Worm (Caenorhabditis elegans) whole organism, L2 larva: ENCODE results near the gene zzz-1.

Experiments
- C34F6.9 ChIP-seq: fragments of 150-350 bp; optimal IDR thresholded peaks from 2 replicates; lab custom pipeline; 2014; ENCODE audit warnings: missing biosample characterization, missing genetic modification characterization
- F13H6.1 ChIP-seq: sonication (generic microtip); optimal IDR thresholded peaks from 2 replicates; lab custom pipeline; 2016; ENCODE audit warnings: missing genetic modification characterization, missing compliant biosample characterization
- Y55F3AM.14 ChIP-seq: fragments of 200-800 bp; sonication (Bioruptor generic); optimal IDR thresholded peaks from 2 replicates; lab custom pipeline; 2018; ENCODE audit warnings: mild to moderate bottlenecking, missing genetic modification characterization, missing compliant biosample characterization
- ZK546.5 ChIP-seq: sonication (generic microtip); optimal IDR thresholded peaks from 2 replicates; lab custom pipeline; 2017; ENCODE audit warnings: missing biosample characterization, missing genetic modification characterization
- alr-1 ChIP-seq: fragments of 150-350 bp; optimal IDR thresholded peaks from 2 replicates; lab custom pipeline; 2014; ENCODE audit warnings: missing biosample characterization, missing genetic modification characterization
- ama-1 ChIP-seq: fragments of 150-350 bp; optimal IDR thresholded peaks from 2 replicates; lab custom pipeline; 2018; ENCODE audit warnings: inconsistent platforms
- blmp-1 ChIP-seq: sonication (generic microtip); optimal IDR thresholded peaks from 2 replicates; lab custom pipeline; 2017; ENCODE audit warnings: missing genetic modification characterization, mild to moderate bottlenecking, missing compliant biosample characterization, antibody characterized with exemption, moderate library complexity; ENCODE audit not compliant: insufficient read depth
- crh-2 ChIP-seq: sonication (generic microtip); optimal IDR thresholded peaks from 2 replicates; lab custom pipeline; 2017; ENCODE audit warnings: missing biosample characterization, missing genetic modification characterization
- egl-27 ChIP-seq: sonication (generic microtip); optimal IDR thresholded peaks from 3 replicates; lab custom pipeline; 2017; ENCODE audit warnings: missing biosample characterization, missing genetic modification reagents, missing genetic modification characterization
- elt-1 ChIP-seq: fragments of 150-350 bp; optimal IDR thresholded peaks from 2 replicates; lab custom pipeline; 2014; ENCODE audit warnings: missing biosample characterization, missing genetic modification characterization
- fos-1 ChIP-seq: fragments of 150-350 bp; optimal IDR thresholded peaks from 2 replicates; lab custom pipeline; 2014; ENCODE audit warnings: missing biosample characterization, missing genetic modification characterization
- gmeb-1 ChIP-seq: fragments of 150-350 bp; optimal IDR thresholded peaks from 2 replicates; lab custom pipeline; 2014; ENCODE audit warnings: missing biosample characterization, missing genetic modification characterization
- lin-13 ChIP-seq: fragments of 150-350 bp; optimal IDR thresholded peaks from 2 replicates; lab custom pipeline; 2014; ENCODE audit warnings: missing biosample characterization, missing genetic modification reagents, missing genetic modification characterization
- lin-39 ChIP-seq: fragments of 150-350 bp; optimal IDR thresholded peaks from 2 replicates; lab custom pipeline; 2014; ENCODE audit warnings: missing biosample characterization, missing genetic modification reagents, missing genetic modification characterization
- lsy-2 ChIP-seq, 2 experiments: fragments of 150-350 bp in 1 of 2; sonication (generic microtip) in 1 of 2; optimal IDR thresholded peaks; 2 replicates each; lab custom pipeline; 2014 to 2017; ENCODE audit warnings: missing biosample characterization in 2 of 2, missing genetic modification characterization in 2 of 2
- mbf-1 ChIP-seq: sonication (generic microtip); optimal IDR thresholded peaks from 2 replicates; lab custom pipeline; 2017; ENCODE audit warnings: missing biosample characterization, missing genetic modification characterization
- nhr-11 ChIP-seq: fragments of 150-350 bp; optimal IDR thresholded peaks from 2 replicates; lab custom pipeline; 2014; ENCODE audit warnings: missing biosample characterization, missing genetic modification characterization
- nhr-12 ChIP-seq: fragments of 150-350 bp; optimal IDR thresholded peaks from 2 replicates; lab custom pipeline; 2014; ENCODE audit warnings: missing biosample characterization, missing genetic modification characterization
- nhr-129 ChIP-seq: fragments of 150-350 bp; optimal IDR thresholded peaks from 2 replicates; lab custom pipeline; 2014; ENCODE audit warnings: missing biosample characterization, missing genetic modification characterization
- nhr-6 ChIP-seq: fragments of 150-350 bp; optimal IDR thresholded peaks from 2 replicates; lab custom pipeline; 2014; ENCODE audit warnings: missing biosample characterization, missing genetic modification characterization
- nhr-77 ChIP-seq: fragments of 150-350 bp; optimal IDR thresholded peaks from 2 replicates; lab custom pipeline; 2014; ENCODE audit warnings: missing biosample characterization, missing genetic modification characterization
- sma-3 ChIP-seq: sonication (generic microtip); optimal IDR thresholded peaks from 2 replicates; lab custom pipeline; 2016; ENCODE audit warnings: missing genetic modification reagents, missing genetic modification characterization, missing compliant biosample characterization
- sma-9 ChIP-seq, 2 experiments: fragments of 150-350 bp in 1 of 2; sonication (generic microtip) in 1 of 2; optimal IDR thresholded peaks; 2 replicates each; lab custom pipeline; 2014 to 2016; ENCODE audit warnings: missing genetic modification characterization in 2 of 2, mild to moderate bottlenecking in 1 of 2, missing biosample characterization in 1 of 2, missing compliant biosample characterization in 1 of 2, missing genetic modification reagents in 1 of 2, moderate library complexity in 1 of 2
- unc-55 ChIP-seq: fragments of 150-350 bp; sonication (generic microtip); optimal IDR thresholded peaks from 3 replicates; lab custom pipeline; 2014; ENCODE audit warnings: missing biosample characterization, missing genetic modification reagents, missing genetic modification characterization
- unc-62 ChIP-seq: fragments of 150-350 bp; optimal IDR thresholded peaks from 2 replicates; lab custom pipeline; 2014; ENCODE audit warnings: missing biosample characterization, missing genetic modification reagents, missing genetic modification characterization
- ztf-11 ChIP-seq: sonication (generic microtip); optimal IDR thresholded peaks from 2 replicates; lab custom pipeline; 2017; ENCODE audit warnings: missing biosample characterization, missing genetic modification characterization

The zzz-1 gene

ce11 chrV:10856901-10857637 is 51.9 kb downstream of the zzz-1 start:
- TF ChIP-seq crh-2 (tag; lab: Kevin White, UChicago) (no peak), C34F6.9 (tag; lab: Kevin White, UChicago) (peak; percentile 43), lin-39 (tag; lab: Kevin White, UChicago) (no peak), gmeb-1 (no peak), egl-27 (tag; lab: Kevin White, UChicago) (peak; percentile 4), nhr-11 (no peak), sma-3 (peak; percentile 16), lin-13 (GFP tag; lab: Kevin White, UChicago) (no peak), elt-1 (tag; lab: Kevin White, UChicago) (no peak), unc-62 (GFP tag; lab: Kevin White, UChicago) (no peak), nhr-12 (tag; lab: Kevin White, UChicago) (no peak), sma-9 (GFP tag; optimal IDR thresholded peaks at IDR 0.05; lab: Kevin White, UChicago) (peak; percentile 8), sma-9 (tag; optimal IDR thresholded peaks at IDR 0.05; lab: Kevin White, UChicago) (no peak), ama-1 (lab: Kevin White, UChicago) (no peak), blmp-1 (tag; lab: Kevin White, UChicago) (peak; percentile 15), lsy-2 (tag; optimal IDR thresholded peaks at IDR 0.05; lab: Kevin White, UChicago) (peak in 1 of 2 experiments; percentile 21), ztf-11 (tag; lab: Kevin White, UChicago) (no peak), F13H6.1 (tag; lab: Kevin White, UChicago) (peak; percentile 52), ZK546.5 (tag; lab: Kevin White, UChicago) (no peak), alr-1 (tag; lab: Kevin White, UChicago) (no peak), nhr-77 (no peak), Y55F3AM.14 (peak; percentile 82), unc-55 (GFP tag; lab: Kevin White, UChicago) (peak; percentile 38), mbf-1 (no peak), nhr-6 (no peak), fos-1 (tag; lab: Kevin White, UChicago) (peak; percentile 14), nhr-129 (peak; percentile 78)
- TF ChIP-seq, all 48 proteins: peak for 11
